Fruit fly (Drosophila melanogaster) whole organism, embryonic: ENCODE data around the gene kkv.

Experiments
- Bteb2 ChIP-seq: fragments of 200-800 bp; sonication (Bioruptor generic); optimal IDR thresholded peaks from 2 replicates; lab custom pipeline; 2016; ENCODE audit warnings: missing biosample characterization, missing genetic modification characterization
- CG11696 ChIP-seq: fragments of 200-800 bp; sonication (Bioruptor generic); IDR thresholded peaks from 2 replicates; pipeline ENCODE4 v1.3.6; 2022; ENCODE audit warnings: missing biosample characterization, missing genetic modification characterization
- CG16813 ChIP-seq: fragments of 200-800 bp; sonication (Bioruptor generic); IDR thresholded peaks from 3 replicates; pipeline ENCODE4 v1.3.6; 2022; ENCODE audit warnings: missing biosample characterization, missing genetic modification characterization; ENCODE audit not compliant: partially characterized antibody
- CG16863 ChIP-seq: fragments of 200-800 bp; sonication (Bioruptor generic); optimal IDR thresholded peaks from 3 replicates; lab custom pipeline; 2016; ENCODE audit warnings: missing biosample characterization, missing genetic modification characterization
- CG3163 ChIP-seq: fragments of 200-800 bp; sonication (Bioruptor generic); optimal IDR thresholded peaks from 3 replicates; lab custom pipeline; 2016; ENCODE audit warnings: missing biosample characterization, missing genetic modification characterization
- CG34224 ChIP-seq: fragments of 200-800 bp; sonication (Bioruptor generic); IDR thresholded peaks from 3 replicates; pipeline ENCODE4 v1.3.6; 2022; ENCODE audit warnings: missing biosample characterization, missing genetic modification characterization; ENCODE audit not compliant: partially characterized antibody
- CG6854 ChIP-seq: fragments of 200-800 bp; sonication (Bioruptor generic); optimal IDR thresholded peaks from 3 replicates; lab custom pipeline; 2017; ENCODE audit warnings: missing biosample characterization, mild to moderate bottlenecking, missing genetic modification characterization
- CG7745 ChIP-seq: fragments of 200-800 bp; sonication (Bioruptor generic); optimal IDR thresholded peaks from 2 replicates; lab custom pipeline; 2018; ENCODE audit warnings: missing biosample characterization, mild to moderate bottlenecking, missing genetic modification characterization, moderate library complexity
- CG7786 ChIP-seq: fragments of 200-800 bp; sonication (Bioruptor generic); optimal IDR thresholded peaks from 2 replicates; lab custom pipeline; 2016; ENCODE audit warnings: missing biosample characterization, missing genetic modification characterization
- CG7928 ChIP-seq: fragments of 200-800 bp; sonication (Bioruptor generic); optimal IDR thresholded peaks from 2 replicates; lab custom pipeline; 2017; ENCODE audit warnings: missing biosample characterization, mild to moderate bottlenecking, missing genetic modification characterization
- CG8290 ChIP-seq, 3 experiments: fragments of 200-800 bp; sonication (Bioruptor generic); optimal IDR thresholded peaks; 2 replicates each; lab custom pipeline; 2016 to 2019; ENCODE audit warnings: missing biosample characterization in 3 of 3, missing genetic modification characterization in 3 of 3, mild to moderate bottlenecking in 2 of 3, moderate library complexity in 1 of 3
- CG8924 ChIP-seq: fragments of 200-800 bp; optimal IDR thresholded peaks from 3 replicates; lab custom pipeline; 2019; ENCODE audit warnings: missing biosample characterization, mild to moderate bottlenecking, missing genetic modification characterization, moderate library complexity
- CG9797 ChIP-seq: fragments of 200-800 bp; sonication (Bioruptor generic); optimal IDR thresholded peaks from 3 replicates; lab custom pipeline; 2018; ENCODE audit warnings: missing biosample characterization, mild to moderate bottlenecking, missing genetic modification characterization
- CoRest ChIP-seq: fragments of 200-800 bp; sonication (Bioruptor generic); optimal IDR thresholded peaks from 3 replicates; lab custom pipeline; 2018; ENCODE audit warnings: missing biosample characterization, mild to moderate bottlenecking, missing genetic modification characterization, moderate library complexity
- Dbx ChIP-seq: fragments of 200-800 bp; sonication (Bioruptor generic); IDR thresholded peaks from 3 replicates; pipeline ENCODE4 v1.3.6; 2022; ENCODE audit warnings: missing biosample characterization, missing genetic modification characterization
- Deaf1 ChIP-seq: fragments of 200-800 bp; optimal IDR thresholded peaks from 3 replicates; lab custom pipeline; 2019; ENCODE audit warnings: missing biosample characterization, mild to moderate bottlenecking, missing genetic modification characterization, moderate library complexity
- Dref ChIP-seq: fragments of 200-800 bp; sonication (Bioruptor generic); IDR thresholded peaks from 2 replicates; pipeline ENCODE4 v1.3.6; 2022; ENCODE audit warnings: missing biosample characterization, missing genetic modification characterization
- E2f2 ChIP-seq: fragments of 200-800 bp; sonication (Bioruptor generic); IDR thresholded peaks from 2 replicates; pipeline ENCODE4 v1.3.6; 2022; ENCODE audit warnings: missing biosample characterization, missing genetic modification characterization
- Eip74EF ChIP-seq, 2 experiments: fragments of 200-800 bp in 1 of 2; fragments of >200 bp in 1 of 2; sonication (Bioruptor generic) in 1 of 2; optimal IDR thresholded peaks; 2 replicates each; lab custom pipeline; 2017 to 2019; ENCODE audit warnings: missing biosample characterization in 2 of 2, missing genetic modification characterization in 2 of 2, mild to moderate bottlenecking in 1 of 2, moderate library complexity in 1 of 2
- Fer2 ChIP-seq: fragments of 200-800 bp; sonication (Bioruptor generic); optimal IDR thresholded peaks from 2 replicates; lab custom pipeline; 2018; ENCODE audit warnings: missing biosample characterization, mild to moderate bottlenecking, missing genetic modification characterization, moderate library complexity
- GATAe ChIP-seq: fragments of 200-800 bp; sonication (Bioruptor generic); conservative IDR thresholded peaks from 2 replicates; pipeline ENCODE4 v1.3.6; 2022; ENCODE audit warnings: missing biosample characterization, missing genetic modification characterization
- H15 ChIP-seq: fragments of 200-800 bp; sonication (Bioruptor generic); IDR thresholded peaks from 3 replicates; pipeline ENCODE4 v1.3.6; 2022; ENCODE audit warnings: missing biosample characterization, missing genetic modification characterization
- Hmr ChIP-seq: fragments of 200-800 bp; sonication (Bioruptor generic); optimal IDR thresholded peaks from 3 replicates; lab custom pipeline; 2017; ENCODE audit warnings: mild to moderate bottlenecking, missing biosample characterization, missing genetic modification reagents, missing genetic modification characterization
- Hr78 ChIP-seq, 2 experiments: fragments of 200-800 bp in 1 of 2; fragments of >200 bp in 1 of 2; sonication (Bioruptor generic) in 1 of 2; optimal IDR thresholded peaks; 2 replicates each; lab custom pipeline; 2017 to 2019; ENCODE audit warnings: missing biosample characterization in 2 of 2, missing genetic modification characterization in 2 of 2, mild to moderate bottlenecking in 1 of 2, moderate library complexity in 1 of 2
- Nf-YC ChIP-seq: fragments of 200-800 bp; optimal IDR thresholded peaks from 3 replicates; lab custom pipeline; 2019; ENCODE audit warnings: missing biosample characterization, mild to moderate bottlenecking, missing genetic modification characterization, moderate library complexity
- Rx ChIP-seq: fragments of 200-800 bp; sonication (Bioruptor generic); IDR thresholded peaks from 2 replicates; pipeline ENCODE4 v1.3.6; 2022; ENCODE audit warnings: missing biosample characterization, missing genetic modification characterization
- Sox102F ChIP-seq: fragments of 200-800 bp; sonication (Bioruptor generic); optimal IDR thresholded peaks from 2 replicates; lab custom pipeline; 2018; ENCODE audit warnings: missing biosample characterization, mild to moderate bottlenecking, missing genetic modification characterization, moderate library complexity
- Vsx1 ChIP-seq: fragments of 200-800 bp; sonication (Bioruptor generic); optimal IDR thresholded peaks from 2 replicates; lab custom pipeline; 2017; ENCODE audit warnings: missing biosample characterization, mild to moderate bottlenecking, missing genetic modification characterization, missing genetic modification reagents
- ara ChIP-seq: fragments of 200-800 bp; sonication (Bioruptor generic); IDR thresholded peaks from 2 replicates; pipeline ENCODE4 v1.3.6; 2022; ENCODE audit warnings: missing biosample characterization, missing genetic modification characterization
- bcd ChIP-seq: fragments of 200-800 bp; sonication (Bioruptor generic); optimal IDR thresholded peaks from 2 replicates; lab custom pipeline; 2017; ENCODE audit warnings: missing biosample characterization, mild to moderate bottlenecking, missing genetic modification characterization
- corto ChIP-seq: fragments of 200-800 bp; sonication (Bioruptor generic); optimal IDR thresholded peaks from 2 replicates; lab custom pipeline; 2016; ENCODE audit warnings: missing biosample characterization, mild to moderate bottlenecking, missing genetic modification characterization, moderate library complexity
- cwo ChIP-seq: fragments of 200-800 bp; sonication (Bioruptor generic); optimal IDR thresholded peaks from 3 replicates; lab custom pipeline; 2017; ENCODE audit warnings: missing biosample characterization, missing genetic modification characterization, mild to moderate bottlenecking, moderate library complexity, missing genetic modification reagents
- exex ChIP-seq: fragments of 200-800 bp; sonication (Bioruptor generic); optimal IDR thresholded peaks from 4 replicates; lab custom pipeline; 2018; ENCODE audit warnings: missing biosample characterization, mild to moderate bottlenecking, missing genetic modification characterization, moderate library complexity
- fu2 ChIP-seq: fragments of 200-800 bp; sonication (Bioruptor generic); optimal IDR thresholded peaks from 2 replicates; lab custom pipeline; 2016; ENCODE audit warnings: missing biosample characterization, missing genetic modification characterization
- gt ChIP-seq: fragments of 200-800 bp; sonication (Bioruptor generic); IDR thresholded peaks from 2 replicates; pipeline ENCODE4 v1.3.6; 2022; ENCODE audit warnings: missing biosample characterization, missing genetic modification characterization
- hbn ChIP-seq: fragments of 200-800 bp; sonication (Bioruptor generic); IDR thresholded peaks from 2 replicates; pipeline ENCODE4 v1.3.6; 2022; ENCODE audit warnings: missing biosample characterization, missing genetic modification characterization; ENCODE audit not compliant: partially characterized antibody
- jumu ChIP-seq: fragments of 200-800 bp; sonication (Bioruptor generic); optimal IDR thresholded peaks from 3 replicates; lab custom pipeline; 2016; ENCODE audit warnings: missing biosample characterization, missing genetic modification characterization
- kay ChIP-seq: fragments of 200-800 bp; sonication (Bioruptor generic); optimal IDR thresholded peaks from 2 replicates; lab custom pipeline; 2016; ENCODE audit warnings: missing biosample characterization, missing genetic modification characterization
- kni ChIP-seq: fragments of 200-800 bp; sonication (Bioruptor generic); optimal IDR thresholded peaks from 3 replicates; lab custom pipeline; 2017; ENCODE audit warnings: mild to moderate bottlenecking, missing biosample characterization, missing genetic modification reagents, missing genetic modification characterization
- nom ChIP-seq: fragments of 200-800 bp; sonication (Bioruptor generic); optimal IDR thresholded peaks from 2 replicates; lab custom pipeline; 2017; ENCODE audit warnings: missing biosample characterization, missing genetic modification characterization, mild to moderate bottlenecking, moderate library complexity, missing genetic modification reagents
- repo ChIP-seq: fragments of 200-800 bp; sonication (Bioruptor generic); optimal IDR thresholded peaks from 2 replicates; lab custom pipeline; 2016; ENCODE audit warnings: missing biosample characterization, missing genetic modification characterization
- schlank ChIP-seq: fragments of 200-800 bp; sonication (Bioruptor generic); optimal IDR thresholded peaks from 2 replicates; lab custom pipeline; 2018; ENCODE audit warnings: missing biosample characterization, mild to moderate bottlenecking, missing genetic modification characterization
- scrt ChIP-seq: fragments of 200-800 bp; sonication (Bioruptor generic); optimal IDR thresholded peaks from 2 replicates; lab custom pipeline; 2018; ENCODE audit warnings: missing biosample characterization, mild to moderate bottlenecking, missing genetic modification characterization, moderate library complexity
- so ChIP-seq: fragments of 200-800 bp; sonication (Bioruptor generic); IDR thresholded peaks from 3 replicates; pipeline ENCODE4 v1.3.6; 2022; ENCODE audit warnings: missing biosample characterization, missing genetic modification characterization
- sob ChIP-seq: fragments of 200-800 bp; sonication (Bioruptor generic); IDR thresholded peaks from 2 replicates; pipeline ENCODE4 v1.3.6; 2022; ENCODE audit warnings: missing biosample characterization, missing genetic modification characterization
- stwl ChIP-seq: fragments of 200-800 bp; sonication (Bioruptor generic); optimal IDR thresholded peaks from 3 replicates; lab custom pipeline; 2018; ENCODE audit warnings: missing biosample characterization, mild to moderate bottlenecking, missing genetic modification characterization, moderate library complexity
- tx ChIP-seq: fragments of 200-800 bp; sonication (Bioruptor generic); optimal IDR thresholded peaks from 2 replicates; lab custom pipeline; 2016; ENCODE audit warnings: missing biosample characterization, missing genetic modification characterization

kkv gene

dm6 chr3R:5374720-5375119, 17.9 kb downstream of the kkv start, which contains the start of the genes hd and CG14667 (continued):
- TF ChIP-seq Dbx (GFP tag; lab: Robert Waterston, UW), result no peak
- TF ChIP-seq ara (GFP tag; lab: Robert Waterston, UW), result no peak
- TF ChIP-seq CG8290 (GFP tag; optimal IDR thresholded peaks at IDR 0.05; lab: Kevin White, UChicago), result no peak
- no peak for TF ChIP-seq CG8290 (tag; optimal IDR thresholded peaks at IDR 0.05; lab: Kevin White, UChicago)

- TF ChIP-seq tx (GFP tag; lab: Kevin White, UChicago), result peak; percentile 89
- peak; percentile 93 for TF ChIP-seq CG7786
- no peak for TF ChIP-seq CG7745 (tag; lab: Kevin White, UChicago)
- TF ChIP-seq CG34224 (GFP tag; lab: Robert Waterston, UW), result 0 out of 3 replicates have a peak, but pooled peaks have one; percentile 21
- TF ChIP-seq stwl, result peak; percentile 94
- peak; percentile 66 for TF ChIP-seq CG8924 (tag; lab: Kevin White, UChicago)
- peak; percentile 84 for TF ChIP-seq H15
- TF ChIP-seq Vsx1 (GFP tag; lab: Kevin White, UChicago), result no peak
- peak; percentile 86 for TF ChIP-seq Hmr (GFP tag; lab: Kevin White, UChicago)
- TF ChIP-seq Rx (GFP tag; lab: Robert Waterston, UW), result peak; percentile 45; the same call in 1 of the 2 replicates
- TF ChIP-seq CG9797 (GFP tag; lab: Kevin White, UChicago), result peak; percentile 49
- peak; percentile 93 for TF ChIP-seq sob (GFP tag; lab: Robert Waterston, UW)
- TF ChIP-seq exex (tag; lab: Kevin White, UChicago), result peak; percentile 45
- peak; percentile 32 for TF ChIP-seq kni
- TF ChIP-seq bcd (GFP tag; lab: Kevin White, UChicago), result peak; percentile 80
- peak; percentile 48; the same call in 1 of the 3 replicates for TF ChIP-seq CG16813 (GFP tag; lab: Robert Waterston, UW)
- peak; percentile 62 for TF ChIP-seq cwo (GFP tag; lab: Kevin White, UChicago)
- TF ChIP-seq Nf-YC, result peak; percentile 70
- peak; percentile 54 for TF ChIP-seq nom (GFP tag; lab: Kevin White, UChicago)
- TF ChIP-seq CG3163, result peak; percentile 81
- no peak for TF ChIP-seq Sox102F (GFP tag; lab: Kevin White, UChicago)
- peak; percentile 15 for TF ChIP-seq Deaf1 (tag; lab: Kevin White, UChicago)
- TF ChIP-seq CG6854, result peak; percentile 68
- TF ChIP-seq Eip74EF (GFP tag; optimal IDR thresholded peaks at IDR 0.05; lab: Kevin White, UChicago), result no peak
- peak; percentile 93 for TF ChIP-seq Dref
- TF ChIP-seq repo, result peak; percentile 87
- TF ChIP-seq CoRest (tag; lab: Kevin White, UChicago), result peak; percentile 81
- peak; percentile 71 for TF ChIP-seq kay (GFP tag; lab: Kevin White, UChicago)
- peak; percentile 98 for TF ChIP-seq E2f2 (GFP tag; lab: Robert Waterston, UW)
- TF ChIP-seq CG7928 (GFP tag; lab: Kevin White, UChicago), result peak; percentile 92
- TF ChIP-seq corto, result no peak
- TF ChIP-seq schlank (tag; lab: Kevin White, UChicago), result peak; percentile 64
- TF ChIP-seq GATAe (GFP tag; lab: Robert Waterston, UW), result peak; percentile 34; the same call in 1 of the 2 replicates
- TF ChIP-seq Fer2 (tag; lab: Kevin White, UChicago), result peak; percentile 59
- TF ChIP-seq jumu (GFP tag; lab: Kevin White, UChicago), result peak; percentile 94
- peak; percentile 82 for TF ChIP-seq Bteb2 (GFP tag; lab: Kevin White, UChicago)
- no peak for TF ChIP-seq gt
- peak; percentile 76 for TF ChIP-seq CG16863
- no peak for TF ChIP-seq CG11696 (GFP tag; lab: Robert Waterston, UW)
- peak; percentile 70; the same call in 1 of the 3 replicates for TF ChIP-seq so (GFP tag; lab: Robert Waterston, UW)
- TF ChIP-seq hbn (GFP tag; lab: Robert Waterston, UW), result peak; percentile 38; the same call in 1 of the 2 replicates
- TF ChIP-seq scrt, result peak; percentile 58
- no peak for TF ChIP-seq Hr78 (GFP tag; optimal IDR thresholded peaks at IDR 0.05; lab: Kevin White, UChicago)
- peak; percentile 95 for TF ChIP-seq fu2
Measured at dm6 chr3R:5371563-5371962, 21.1 kb downstream of the kkv start, which contains the start of gene Polr2F. TSS of gene Polr2F (plus strand) at chr3R:5371795.
